Fruit fly (Drosophila melanogaster): ENCODE results near the gene Rrp40.

Gene Rrp40

dm6 chr2L:1729607-1730011, 1.1 kb downstream of the Rrp40 start, which contains the start of the genes Eno and CG31937:
TSS of gene Eno (minus strand) at chr2L:1729636.
TSS of gene CG31937 (plus strand) at chr2L:1729887.
- TF ChIP-seq Ada2b (GFP tag; IDR thresholded peaks at IDR 0.05) = peak; percentile 57
- TF ChIP-seq sr (GFP tag; IDR thresholded peaks at IDR 0.05) = no peak
- peak; percentile 32; the same call in 1 of the 2 replicates for TF ChIP-seq sisA (GFP tag; IDR thresholded peaks at IDR 0.05)
- TF ChIP-seq cg (GFP tag; optimal IDR thresholded peaks at IDR 0.05) = no peak
- 0 out of 2 replicates have a peak, but pooled peaks have one; percentile 21 for TF ChIP-seq CG3847 (GFP tag; IDR thresholded peaks at IDR 0.05)
- TF ChIP-seq CG8944 (GFP tag; optimal IDR thresholded peaks at IDR 0.05) = peak; percentile 48
- no peak for TF ChIP-seq YL-1 (GFP tag; optimal IDR thresholded peaks at IDR 0.05)
- TF ChIP-seq ase (GFP tag; IDR thresholded peaks at IDR 0.05) = peak; percentile 39; the same call in 1 of the 3 replicates
- TF ChIP-seq row (GFP tag; IDR thresholded peaks at IDR 0.05) = peak; percentile 94
- peak; percentile 32 for TF ChIP-seq Max (GFP tag; optimal IDR thresholded peaks at IDR 0.05)
- no peak for TF ChIP-seq sna (GFP tag; IDR thresholded peaks at IDR 0.05; ENCODE audit: partially characterized antibody)
- TF ChIP-seq Hr78 (GFP tag; optimal IDR thresholded peaks at IDR 0.05) = no peak
- no peak for TF ChIP-seq ems (GFP tag; optimal IDR thresholded peaks at IDR 0.05)
- peak; percentile 60 for TF ChIP-seq CG6272 (GFP tag; IDR thresholded peaks at IDR 0.05)
- TF ChIP-seq knrl (GFP tag; IDR thresholded peaks at IDR 0.05; ENCODE audit: partially characterized antibody) = no peak
- TF ChIP-seq CG7271 (tag; optimal IDR thresholded peaks at IDR 0.05) = no peak
- TF ChIP-seq CG7987 (GFP tag; optimal IDR thresholded peaks at IDR 0.05) = peak; percentile 58
- peak; percentile 39; the same call in 1 of the 3 replicates for TF ChIP-seq jigr1 (GFP tag; IDR thresholded peaks at IDR 0.05)
- no peak for TF ChIP-seq toy (GFP tag; IDR thresholded peaks at IDR 0.05)
- TF ChIP-seq CG14710 (tag; optimal IDR thresholded peaks at IDR 0.05) = peak; percentile 1
- TF ChIP-seq CG1529 (GFP tag; optimal IDR thresholded peaks at IDR 0.05) = peak; percentile 28
- TF ChIP-seq H15 (GFP tag; IDR thresholded peaks at IDR 0.05) = peak; percentile 46; the same call in 1 of the 3 replicates
- TF ChIP-seq CG8359 (GFP tag; optimal IDR thresholded peaks at IDR 0.05; ENCODE audit: borderline replicate concordance) = no peak
- peak; percentile 98 for TF ChIP-seq CG3995 (GFP tag; optimal IDR thresholded peaks at IDR 0.05)
- peak; percentile 45; the same call in 1 of the 2 replicates for TF ChIP-seq Taf1 (GFP tag; IDR thresholded peaks at IDR 0.05)
- TF ChIP-seq CG4282 (GFP tag; optimal IDR thresholded peaks at IDR 0.05) = no peak
- TF ChIP-seq crol (GFP tag; IDR thresholded peaks at IDR 0.05) = no peak
- TF ChIP-seq CG8290 (GFP tag; optimal IDR thresholded peaks at IDR 0.05) = no peak
- peak in 1 of 2 experiments; percentile 59 for TF ChIP-seq CG8290 (tag; optimal IDR thresholded peaks at IDR 0.05)
- peak; percentile 77 for TF ChIP-seq CG10543 (GFP tag; optimal IDR thresholded peaks at IDR 0.05)
- 0 out of 2 replicates have a peak, but pooled peaks have one; percentile 22 for TF ChIP-seq unc-4 (GFP tag; IDR thresholded peaks at IDR 0.05; ENCODE audit: partially characterized antibody)
- no peak for TF ChIP-seq CG4360 (GFP tag; IDR thresholded peaks at IDR 0.05)
- peak; percentile 37 for TF ChIP-seq CG16815 (GFP tag; optimal IDR thresholded peaks at IDR 0.05)
- peak; percentile 14; the same call in 1 of the 2 replicates for TF ChIP-seq ttk (GFP tag; IDR thresholded peaks at IDR 0.05)
- no peak for TF ChIP-seq CG2202 (tag; optimal IDR thresholded peaks at IDR 0.05)
- peak; percentile 17; the same call in 2 of the 3 replicates for TF ChIP-seq B-H1 (GFP tag; IDR thresholded peaks at IDR 0.05)
- TF ChIP-seq CG3407 (GFP tag; optimal IDR thresholded peaks at IDR 0.05) = peak; percentile 23
- no peak for TF ChIP-seq ab (GFP tag; optimal IDR thresholded peaks at IDR 0.05)
- TF ChIP-seq CG12391 (tag; optimal IDR thresholded peaks at IDR 0.05) = peak; percentile 60
- no peak for TF ChIP-seq nerfin-2 (GFP tag; IDR thresholded peaks at IDR 0.05; ENCODE audit: partially characterized antibody)
- no peak for TF ChIP-seq Sin3A (optimal IDR thresholded peaks at IDR 0.05)
- TF ChIP-seq gce (GFP tag; IDR thresholded peaks at IDR 0.05) = no peak
- TF ChIP-seq CG6791 (GFP tag; IDR thresholded peaks at IDR 0.05; ENCODE audit: partially characterized antibody) = no peak
- peak; percentile 38 for TF ChIP-seq Sox102F (GFP tag; optimal IDR thresholded peaks at IDR 0.05)
- TF ChIP-seq CG14860 (GFP tag; IDR thresholded peaks at IDR 0.05; ENCODE audit: partially characterized antibody) = no peak
- peak; percentile 51; the same call in 1 of the 2 replicates for TF ChIP-seq Xrp1 (GFP tag; IDR thresholded peaks at IDR 0.05)
- TF ChIP-seq vnd (GFP tag; IDR thresholded peaks at IDR 0.05; ENCODE audit: partially characterized antibody) = no peak
- 0 out of 2 replicates have a peak, but pooled peaks have one; percentile 20 for TF ChIP-seq CG11085 (GFP tag; IDR thresholded peaks at IDR 0.05)
- TF ChIP-seq PHDP (tag; optimal IDR thresholded peaks at IDR 0.05) = peak; percentile 60
- TF ChIP-seq ATbp (GFP tag; optimal IDR thresholded peaks at IDR 0.05) = no peak
- TF ChIP-seq Gsc (GFP tag; IDR thresholded peaks at IDR 0.05) = no peak

All from whole organism, embryonic.